Worm (Caenorhabditis elegans) whole organism, L1 larva: ENCODE data around the gene sid-5.

ENCODE experiments used
- Y116A8C.19 ChIP-seq: sonication (generic microtip); optimal IDR thresholded peaks from 2 replicates; lab custom pipeline; 2016; ENCODE audit warnings: missing compliant biosample characterization, missing genetic modification characterization, borderline replicate concordance
- aly-2 ChIP-seq: fragments of 150-350 bp; optimal IDR thresholded peaks from 2 replicates; lab custom pipeline; 2014; ENCODE audit warnings: missing biosample characterization, missing genetic modification characterization
- ama-1 ChIP-seq: fragments of 150-350 bp; optimal IDR thresholded peaks from 2 replicates; lab custom pipeline; 2014
- blmp-1 ChIP-seq: fragments of 150-350 bp; optimal IDR thresholded peaks from 2 replicates; lab custom pipeline; 2014; ENCODE audit warnings: missing biosample characterization, missing genetic modification characterization
- ceh-8 ChIP-seq: fragments of 200-800 bp; sonication (Bioruptor generic); optimal IDR thresholded peaks from 2 replicates; lab custom pipeline; 2018; ENCODE audit warnings: mild to moderate bottlenecking, missing genetic modification characterization, moderate library complexity, missing compliant biosample characterization
- ceh-82 ChIP-seq, 3 experiments: fragments of 150-350 bp in 1 of 3; sonication (generic microtip) in 2 of 3; optimal IDR thresholded peaks; 2 replicates each; lab custom pipeline; 2014 to 2017; ENCODE audit warnings: missing biosample characterization in 3 of 3, missing genetic modification characterization in 3 of 3
- dpl-1 ChIP-seq, 3 experiments: fragments of 150-350 bp in 2 of 3; sonication (generic microtip) in 1 of 3; optimal IDR thresholded peaks; 2 replicates each; lab custom pipeline; 2014 to 2017; ENCODE audit warnings: missing biosample characterization in 3 of 3, missing genetic modification characterization in 3 of 3, missing genetic modification reagents in 3 of 3
- efl-1 ChIP-seq, 4 experiments: fragments of 150-350 bp; optimal IDR thresholded peaks in 3 of 4; peaks in 1 of 4; 1 replicate in 1 of 4; 2 replicates in 3 of 4; lab custom pipeline; 2014; ENCODE audit warnings: missing biosample characterization in 2 of 4, missing genetic modification characterization in 2 of 4, missing genetic modification reagents in 2 of 4
- efl-3 ChIP-seq: fragments of 200-800 bp; sonication (Bioruptor generic); optimal IDR thresholded peaks from 2 replicates; lab custom pipeline; 2018; ENCODE audit warnings: mild to moderate bottlenecking, missing genetic modification characterization, missing compliant biosample characterization
- egl-13 ChIP-seq: sonication (generic microtip); optimal IDR thresholded peaks from 2 replicates; lab custom pipeline; 2016; ENCODE audit warnings: missing genotype, missing genetic modification reagents, missing genetic modification characterization, missing compliant biosample characterization
- ets-5 ChIP-seq: fragments of 200-800 bp; sonication (Bioruptor generic); IDR thresholded peaks from 2 replicates; pipeline ENCODE4 v1.3.6; 2022; ENCODE audit warnings: missing genetic modification characterization, missing compliant biosample characterization
- fkh-8 ChIP-seq: sonication (generic microtip); optimal IDR thresholded peaks from 2 replicates; lab custom pipeline; 2016; ENCODE audit warnings: mild to moderate bottlenecking, missing genetic modification characterization, missing compliant biosample characterization
- hpl-2 ChIP-seq: fragments of 150-350 bp; optimal IDR thresholded peaks from 2 replicates; lab custom pipeline; 2014; ENCODE audit warnings: missing biosample characterization, missing genetic modification reagents, missing genetic modification characterization
- lin-13 ChIP-seq: fragments of 150-350 bp; optimal IDR thresholded peaks from 2 replicates; lab custom pipeline; 2014; ENCODE audit warnings: missing biosample characterization, missing genetic modification reagents, missing genetic modification characterization
- lin-14 ChIP-seq: fragments of 200-800 bp; sonication (Bioruptor generic); optimal IDR thresholded peaks from 2 replicates; lab custom pipeline; 2018; ENCODE audit warnings: mild to moderate bottlenecking, missing genetic modification characterization, moderate library complexity, missing compliant biosample characterization
- lin-35 ChIP-seq, 2 experiments: fragments of 150-350 bp; optimal IDR thresholded peaks; 2 replicates each; lab custom pipeline; 2014; ENCODE audit warnings: missing biosample characterization in 2 of 2, missing genetic modification characterization in 2 of 2, missing genetic modification reagents in 2 of 2
- lin-39 ChIP-seq: fragments of 150-350 bp; optimal IDR thresholded peaks from 2 replicates; lab custom pipeline; 2014; ENCODE audit warnings: missing biosample characterization, missing genetic modification reagents, missing genetic modification characterization
- lsy-2 ChIP-seq, 2 experiments: fragments of 150-350 bp; optimal IDR thresholded peaks; 2 replicates each; lab custom pipeline; 2014; ENCODE audit warnings: missing biosample characterization in 2 of 2, missing genetic modification characterization in 2 of 2
- mab-9 ChIP-seq: fragments of 200-800 bp; sonication (Bioruptor generic); IDR thresholded peaks from 2 replicates; pipeline ENCODE4 v1.3.6; 2022; ENCODE audit warnings: missing genetic modification reagents, missing genetic modification characterization, missing compliant biosample characterization
- mdl-1 ChIP-seq, 2 experiments: fragments of 150-350 bp; optimal IDR thresholded peaks; 2 replicates each; lab custom pipeline; 2014 to 2017; ENCODE audit warnings: missing biosample characterization in 2 of 2, missing genetic modification characterization in 2 of 2, inconsistent platforms in 1 of 2
- mep-1 ChIP-seq: fragments of 150-350 bp; optimal IDR thresholded peaks from 2 replicates; lab custom pipeline; 2014; ENCODE audit warnings: missing biosample characterization, missing genetic modification characterization
- nhr-12 ChIP-seq: sonication (generic microtip); optimal IDR thresholded peaks from 2 replicates; lab custom pipeline; 2017; ENCODE audit warnings: missing biosample characterization, missing genetic modification characterization
- nhr-20 ChIP-seq: sonication (generic microtip); optimal IDR thresholded peaks from 2 replicates; lab custom pipeline; 2016; ENCODE audit warnings: mild to moderate bottlenecking, missing genetic modification characterization, missing compliant biosample characterization
- nhr-237 ChIP-seq: fragments of 150-350 bp; optimal IDR thresholded peaks from 2 replicates; lab custom pipeline; 2014; ENCODE audit warnings: missing biosample characterization, missing genetic modification characterization
- nhr-71 ChIP-seq: sonication (generic microtip); optimal IDR thresholded peaks from 2 replicates; lab custom pipeline; 2016; ENCODE audit warnings: mild to moderate bottlenecking, missing genetic modification characterization, moderate library complexity, missing compliant biosample characterization
- nhr-76 ChIP-seq: sonication (generic microtip); optimal IDR thresholded peaks from 2 replicates; lab custom pipeline; 2017; ENCODE audit warnings: missing biosample characterization, missing genetic modification characterization
- rnt-1 ChIP-seq: sonication (generic microtip); optimal IDR thresholded peaks from 2 replicates; lab custom pipeline; 2016; ENCODE audit warnings: mild to moderate bottlenecking, missing genetic modification characterization, moderate library complexity, missing compliant biosample characterization
- skn-1 ChIP-seq: fragments of 150-350 bp; optimal IDR thresholded peaks from 2 replicates; lab custom pipeline; 2014; ENCODE audit warnings: missing biosample characterization, missing genetic modification characterization
- snu-23 ChIP-seq: sonication (generic microtip); optimal IDR thresholded peaks from 2 replicates; lab custom pipeline; 2016; ENCODE audit warnings: missing genetic modification characterization, missing compliant biosample characterization
- sox-4 ChIP-seq: sonication (generic microtip); optimal IDR thresholded peaks from 2 replicates; lab custom pipeline; 2016; ENCODE audit warnings: missing genetic modification characterization, missing compliant biosample characterization
- swsn-7 ChIP-seq: sonication (generic microtip); optimal IDR thresholded peaks from 2 replicates; lab custom pipeline; 2016; ENCODE audit warnings: missing genetic modification characterization, missing compliant biosample characterization
- tlp-1 ChIP-seq: fragments of 150-350 bp; optimal IDR thresholded peaks from 2 replicates; lab custom pipeline; 2014; ENCODE audit warnings: missing biosample characterization, missing genetic modification characterization
- unc-130 ChIP-seq: fragments of 150-350 bp; optimal IDR thresholded peaks from 2 replicates; lab custom pipeline; 2017; ENCODE audit warnings: missing biosample characterization, missing genetic modification characterization, inconsistent platforms
- unc-30 ChIP-seq: sonication (generic microtip); optimal IDR thresholded peaks from 2 replicates; lab custom pipeline; 2017; ENCODE audit warnings: missing biosample characterization, missing genetic modification characterization
- unc-62 ChIP-seq: fragments of 150-350 bp; optimal IDR thresholded peaks from 2 replicates; lab custom pipeline; 2014; ENCODE audit warnings: missing biosample characterization, missing genetic modification reagents, missing genetic modification characterization
- unc-86 ChIP-seq: sonication (generic microtip); optimal IDR thresholded peaks from 2 replicates; lab custom pipeline; 2016; ENCODE audit warnings: missing genetic modification characterization, missing compliant biosample characterization
- vab-15 ChIP-seq: sonication (generic microtip); optimal IDR thresholded peaks from 2 replicates; lab custom pipeline; 2017; ENCODE audit warnings: missing genotype, mild to moderate bottlenecking, missing genetic modification characterization, missing compliant biosample characterization
- zip-4 ChIP-seq: fragments of 200-800 bp; sonication (Bioruptor generic); optimal IDR thresholded peaks from 2 replicates; lab custom pipeline; 2018; ENCODE audit warnings: mild to moderate bottlenecking, missing genetic modification characterization, moderate library complexity, missing compliant biosample characterization
- ztf-4 ChIP-seq: fragments of 150-350 bp; optimal IDR thresholded peaks from 2 replicates; lab custom pipeline; 2014; ENCODE audit warnings: missing biosample characterization, missing genetic modification characterization

sid-5 gene

ce11 chrX:6934453-6934852 is 29.9 kb downstream of the sid-5 start (continued):
- no peak for TF ChIP-seq Y116A8C.19 (tag; lab: Kevin White, UChicago)
- peak; percentile 100 for TF ChIP-seq blmp-1 (tag; lab: Kevin White, UChicago)
- no peak for TF ChIP-seq fkh-8 (tag; lab: Kevin White, UChicago)
- peak; percentile 29 for TF ChIP-seq unc-86
- peak; percentile 66 for TF ChIP-seq snu-23
- TF ChIP-seq lin-13 (GFP tag; lab: Kevin White, UChicago) = peak; percentile 16
- no peak for TF ChIP-seq sox-4
- no peak for TF ChIP-seq egl-13 (tag; lab: Kevin White, UChicago)
- TF ChIP-seq ztf-4 (tag; lab: Kevin White, UChicago) = no peak
- TF ChIP-seq aly-2 = no peak
- peak; percentile 11 for TF ChIP-seq rnt-1 (tag; lab: Kevin White, UChicago)
- TF ChIP-seq mdl-1 (tag; optimal IDR thresholded peaks at IDR 0.05; lab: Kevin White, UChicago) = peak in 1 of 2 experiments; percentile 42
- TF ChIP-seq ama-1 (lab: Kevin White, UChicago) = no peak
- TF ChIP-seq dpl-1 (GFP tag; optimal IDR thresholded peaks at IDR 0.05; lab: Kevin White, UChicago) = peak; percentile 2 to 34 (median 23)
- TF ChIP-seq ceh-8 (GFP tag; lab: Kevin White, UChicago) = no peak
- no peak for TF ChIP-seq efl-3 (GFP tag; lab: Kevin White, UChicago)
- peak; percentile 25 for TF ChIP-seq swsn-7 (tag; lab: Kevin White, UChicago)
- no peak for TF ChIP-seq ets-5 (GFP tag; lab: Robert Waterston, UW)
- no peak for TF ChIP-seq zip-4 (GFP tag; lab: Kevin White, UChicago)
- TF ChIP-seq mep-1 (tag; lab: Kevin White, UChicago) = peak; percentile 74
- no peak for TF ChIP-seq nhr-12
- no peak for TF ChIP-seq unc-62 (GFP tag; lab: Kevin White, UChicago)
- no peak for TF ChIP-seq unc-130 (tag; lab: Kevin White, UChicago)
- no peak for TF ChIP-seq lin-39 (tag; lab: Kevin White, UChicago)
- TF ChIP-seq lin-35 (GFP tag; optimal IDR thresholded peaks at IDR 0.05; lab: Kevin White, UChicago) = peak; percentile 42 to 64
- no peak for TF ChIP-seq nhr-76
- peak; percentile 12 to 27 for TF ChIP-seq efl-1 (optimal IDR thresholded peaks at IDR 0.05; lab: Kevin White, UChicago)
- peak in 1 of 2 experiments; percentile 11 for TF ChIP-seq efl-1 (GFP tag; optimal IDR thresholded peaks at IDR 0.05 in 1 of 2; lab: Kevin White, UChicago)
- TF ChIP-seq hpl-2 = no peak
- TF ChIP-seq nhr-20 (tag; lab: Kevin White, UChicago) = peak; percentile 63
- TF ChIP-seq tlp-1 = no peak
- TF ChIP-seq lsy-2 (tag; optimal IDR thresholded peaks at IDR 0.05; lab: Kevin White, UChicago) = peak; percentile 40 to 69

- no peak for TF ChIP-seq lin-35 (GFP tag; optimal IDR thresholded peaks at IDR 0.05; lab: Kevin White, UChicago)
- no peak for TF ChIP-seq ceh-82 (tag; optimal IDR thresholded peaks at IDR 0.05; lab: Kevin White, UChicago)
- TF ChIP-seq efl-3 (GFP tag; lab: Kevin White, UChicago) = no peak
- TF ChIP-seq tlp-1 = no peak
- TF ChIP-seq unc-30 = no peak
- TF ChIP-seq aly-2 = no peak
- TF ChIP-seq nhr-71 (tag; lab: Kevin White, UChicago) = no peak
- no peak for TF ChIP-seq snu-23
- no peak for TF ChIP-seq lin-14 (GFP tag; lab: Kevin White, UChicago)
- TF ChIP-seq nhr-237 (tag; lab: Kevin White, UChicago) = no peak
- TF ChIP-seq vab-15 (tag; lab: Kevin White, UChicago) = no peak
- no peak for TF ChIP-seq sox-4
- no peak for TF ChIP-seq skn-1 (tag; lab: Kevin White, UChicago)
- no peak for TF ChIP-seq mab-9
- TF ChIP-seq ama-1 (lab: Kevin White, UChicago) = no peak
These were observed 30.9 kb downstream of the sid-5 start, which contains the start of gene C16E9.2 for ce11 chrX:6935430-6935829. TSS of gene C16E9.2 (plus strand) at chrX:6935730.

ce11 chrX:6937742-6938141 is 33.2 kb downstream of the sid-5 start:
- TF ChIP-seq hpl-2 = no peak
